Fruit fly (Drosophila melanogaster) whole organism, larva: Measurements from ENCODE around the gene CG43317.
A peak's percentile ranks its signal among the peaks of the same experiment; 100 is the strongest.

Experiments
- noc ChIP-seq: fragments of 200-800 bp; sonication (Bioruptor generic); optimal IDR thresholded peaks from 3 replicates; lab custom pipeline; 2019; ENCODE audit warnings: missing biosample characterization, mild to moderate bottlenecking, missing genetic modification characterization, moderate library complexity

The CG43317 gene

dm6 chr3R:15834375-15835031 lies at the start of gene CG43317, which contains the start of gene Arpc3A:
CG43317 (minus strand) TSS chr3R:15834425.
Arpc3A (plus strand) TSS chr3R:15834648.
- no peak for TF ChIP-seq noc

- no peak for TF ChIP-seq noc
Measured at dm6 chr3R:15875611-15876010, 41.4 kb upstream of the CG43317 start, which contains the start of gene CG31183. CG31183 (minus strand) TSS chr3R:15875939.

DNA sequence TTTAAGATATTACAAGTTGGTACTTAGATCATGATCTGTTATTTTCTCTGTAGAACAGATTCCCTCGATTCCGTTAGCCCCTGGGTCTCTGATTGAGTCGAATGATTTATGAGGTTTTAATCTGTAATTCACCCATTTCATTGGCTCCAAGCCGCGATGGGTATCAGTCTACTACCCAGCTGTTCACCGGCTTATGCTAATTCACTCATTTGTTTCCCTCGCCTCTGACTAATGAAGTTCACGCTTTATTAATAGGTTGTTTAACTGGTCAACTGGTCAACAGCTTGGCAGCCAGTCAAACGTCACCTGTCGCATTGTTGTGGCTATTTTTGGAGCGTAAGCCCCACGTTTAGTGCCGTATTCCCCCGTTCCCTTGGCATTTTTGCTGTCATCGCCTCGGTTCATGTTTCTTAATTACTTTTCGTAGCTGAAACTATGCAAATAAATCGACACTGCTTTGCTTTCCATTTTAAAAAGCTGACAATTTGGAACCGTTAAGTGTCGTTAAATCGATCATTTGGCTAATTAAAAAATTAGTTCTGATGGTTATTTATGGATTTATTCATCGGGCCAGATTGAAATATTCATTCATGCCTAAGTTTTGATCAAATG lies 38.7 kb upstream of the CG43317 start:
- TF ChIP-seq noc, result no peak

DNA sequence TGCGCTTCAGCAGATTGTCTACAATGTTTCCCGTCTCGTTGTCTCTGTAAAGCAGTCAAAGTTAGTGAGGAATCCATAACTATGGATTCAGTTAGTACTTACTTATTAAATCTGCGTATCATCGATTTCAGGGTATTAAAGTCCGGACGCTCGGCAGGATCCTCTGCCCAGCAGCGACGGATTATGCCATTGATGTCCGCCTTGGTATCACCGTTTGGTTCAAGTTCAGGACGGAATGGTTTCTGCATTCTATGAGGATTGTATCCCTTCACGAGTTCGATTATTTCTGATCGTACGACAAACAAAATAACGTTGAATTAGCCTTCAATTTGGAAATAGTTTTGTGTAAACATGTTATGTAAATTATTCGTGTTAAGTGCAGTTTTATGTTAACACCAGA lies 25.7 kb upstream of the CG43317 start, which contains the start of gene CG9632:
Gene CG9632 (plus strand): TSS at position 301 of the 400 bp plus-strand sequence.
- TF ChIP-seq noc, result no peak

DNA sequence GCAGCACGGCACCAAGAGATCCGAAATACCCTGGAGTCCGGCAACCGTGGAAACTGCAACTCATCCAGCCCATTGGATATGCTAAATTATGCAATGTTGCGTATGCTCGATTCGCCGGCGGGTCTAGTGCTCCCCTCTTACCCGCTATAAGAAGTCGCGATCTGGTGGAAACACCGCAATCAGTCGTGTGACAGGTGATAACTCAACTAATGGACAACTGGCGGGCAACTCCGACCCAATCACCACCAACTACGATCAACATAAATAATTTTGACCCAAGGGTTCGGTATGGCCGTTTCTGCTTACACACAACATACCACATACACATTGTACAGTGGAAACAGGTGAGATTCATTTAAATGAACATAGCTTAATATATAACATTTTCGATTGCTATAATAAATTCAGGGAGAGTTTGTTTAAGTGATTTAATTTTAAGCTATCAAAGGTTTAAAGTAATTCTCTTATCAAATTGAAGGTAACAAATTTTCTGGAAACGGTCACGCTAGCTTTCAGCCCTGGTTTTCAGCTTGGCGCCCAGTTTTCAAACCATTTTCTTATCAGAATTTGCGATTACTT lies 23.1 kb upstream of the CG43317 start, which contains the start of gene Hmt-1:
Gene Hmt-1 (minus strand): TSS at position 282 of the 579 bp plus-strand sequence.
- peak; percentile 49 for TF ChIP-seq noc

DNA sequence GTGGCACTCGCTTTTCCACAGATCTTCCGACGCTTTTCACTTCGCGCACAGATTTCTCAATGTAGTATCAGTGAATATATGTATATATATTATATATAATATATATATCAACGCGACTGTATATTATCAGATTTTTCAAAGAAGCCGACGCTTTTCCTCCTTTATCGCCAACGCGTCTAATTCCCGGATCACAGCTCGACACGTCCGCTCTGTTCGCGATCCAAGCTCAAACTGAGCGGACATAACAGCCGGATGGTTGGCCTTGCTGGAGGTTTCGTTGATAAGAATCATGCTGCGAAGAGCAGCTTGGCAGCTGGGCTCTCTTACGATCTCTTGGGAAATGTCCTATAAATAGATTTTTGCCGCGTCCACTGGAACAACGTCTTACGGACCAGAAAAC lies 19.1 kb upstream of the CG43317 start, which contains the start of gene cv-d:
Gene cv-d (minus strand): TSS at position 235 of the 400 bp plus-strand sequence.
- TF ChIP-seq noc, result peak; percentile 13

DNA sequence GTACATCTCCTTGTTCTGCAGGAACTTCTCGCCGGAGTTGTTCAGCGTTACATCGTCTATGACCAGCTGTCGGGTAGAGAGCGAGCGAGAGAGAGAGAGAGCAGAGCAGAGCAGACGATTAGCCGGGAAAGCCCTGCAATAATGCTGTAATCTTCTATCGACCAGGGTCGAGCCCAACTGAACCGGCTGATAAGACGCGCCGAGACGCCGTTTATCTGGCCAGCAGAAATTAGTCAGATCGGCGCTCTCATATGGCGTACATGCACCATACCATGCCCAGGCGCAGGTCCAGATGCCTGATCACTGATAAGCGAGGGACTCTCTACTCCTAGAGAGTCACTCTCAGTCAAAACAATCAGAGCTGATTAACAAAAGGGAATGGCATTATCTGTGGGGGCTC lies 17.7 kb upstream of the CG43317 start:
- no peak for TF ChIP-seq noc

dm6 chr3R:15846234-15846633 lies 12.0 kb upstream of the CG43317 start, which contains the start of gene CG4546:
CG4546 (plus strand) TSS chr3R:15846534.
- no peak for TF ChIP-seq noc

DNA sequence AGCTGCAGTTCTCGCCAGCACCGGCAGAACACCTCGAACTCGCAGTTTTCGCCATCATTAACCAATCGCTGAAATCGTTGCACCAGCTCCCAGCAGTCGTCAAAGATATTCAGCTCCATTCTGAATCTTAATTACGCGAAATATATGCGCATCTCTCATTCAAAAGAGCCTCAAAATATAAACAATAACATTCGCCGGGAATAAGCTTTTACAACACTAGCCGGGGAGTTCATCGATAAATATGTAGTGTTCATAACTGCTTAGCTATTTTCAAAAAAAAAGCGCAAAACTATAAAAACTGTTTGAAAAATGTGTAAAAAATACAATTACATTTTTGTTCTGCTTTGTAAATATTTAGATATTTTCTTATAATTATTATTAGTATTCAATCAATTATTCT lies 5.1 kb upstream of the CG43317 start, which contains the start of gene Pbp45:
Gene Pbp45 (minus strand): TSS at position 222 of the 400 bp plus-strand sequence.
- TF ChIP-seq noc, result no peak

- TF ChIP-seq noc, result no peak
Measured at dm6 chr3R:15836864-15837824, 2.9 kb upstream of the CG43317 start, which contains the start of the genes ND-23 and spn-E. ND-23 (minus strand) TSS chr3R:15837117. spn-E (plus strand) TSS chr3R:15837419.

DNA sequence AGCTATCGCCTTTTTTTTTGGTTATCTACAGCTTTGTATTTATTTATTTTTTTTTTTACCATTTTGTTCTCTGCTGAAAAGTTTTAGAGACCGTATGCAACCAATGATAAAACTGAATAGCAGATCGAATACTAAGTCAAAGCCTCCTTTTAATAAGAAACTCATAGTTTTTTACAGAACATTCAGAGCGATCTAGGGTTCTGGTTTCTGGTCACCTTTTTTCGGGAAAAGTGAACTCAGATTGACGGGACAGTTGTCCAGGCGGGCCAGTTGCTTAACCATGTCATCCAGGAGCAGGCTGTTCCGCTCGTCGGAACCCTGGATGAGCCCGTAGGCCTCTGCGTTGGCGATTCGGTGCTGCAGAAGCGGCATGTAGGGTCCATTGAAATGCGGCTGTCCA lies 893 bp downstream of the CG43317 start, which contains the start of gene CG43318:
Gene CG43318 (minus strand): TSS at position 101 of the 400 bp plus-strand sequence.
- no peak for TF ChIP-seq noc

- TF ChIP-seq noc, result no peak
Measured at dm6 chr3R:15832525-15832924, 1.7 kb downstream of the CG43317 start, which contains the start of gene rec. rec (minus strand) TSS chr3R:15832632.

DNA sequence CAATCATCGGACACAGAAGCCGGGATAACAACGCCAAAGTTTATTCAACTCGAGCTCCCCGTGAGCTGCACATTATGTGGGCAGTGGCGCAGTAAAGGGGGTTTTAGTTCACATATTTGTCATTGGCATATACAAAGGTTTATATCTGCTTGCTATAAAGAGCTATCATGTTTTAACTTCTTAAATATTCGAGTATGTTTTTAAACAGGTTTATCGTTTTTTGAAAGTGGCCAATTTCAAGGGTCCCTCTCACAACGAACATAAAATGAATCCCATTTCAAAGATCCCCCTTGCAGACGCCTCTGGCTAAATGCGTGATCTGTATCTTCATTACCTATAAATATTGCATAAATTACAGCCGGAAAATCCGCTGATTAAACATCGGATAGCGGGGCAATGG lies 6.7 kb downstream of the CG43317 start:
- TF ChIP-seq noc, result no peak

- TF ChIP-seq noc, result no peak
Measured at dm6 chr3R:15825521-15825920, 8.7 kb downstream of the CG43317 start, which contains the start of gene CG4576. CG4576 (plus strand) TSS chr3R:15825747.

DNA sequence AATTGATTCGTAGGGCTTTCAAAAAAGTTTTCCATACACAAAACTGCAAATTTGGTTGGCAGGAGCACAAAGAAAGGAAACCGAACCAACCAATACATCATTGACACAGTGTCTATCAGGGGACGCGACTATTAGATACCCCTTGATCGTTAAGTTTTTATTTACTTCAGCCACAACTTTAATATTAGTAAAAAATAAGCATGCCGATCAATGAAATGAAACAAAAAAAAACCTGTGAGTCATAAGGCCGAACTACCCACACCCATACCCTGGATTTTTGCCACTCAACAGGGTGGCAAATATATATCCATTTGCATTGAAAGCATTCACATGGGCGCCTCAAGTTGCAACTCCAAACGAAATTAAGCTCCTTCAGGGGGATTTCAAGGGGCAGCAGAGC lies 17.9 kb downstream of the CG43317 start:
- TF ChIP-seq noc, result no peak

dm6 chr3R:15814150-15814549 lies 20.1 kb downstream of the CG43317 start:
- TF ChIP-seq noc, result no peak
